Fruit fly (Drosophila melanogaster) whole organism, prepupa: ENCODE results near the gene Ir100a.

ENCODE experiments used
- Blimp-1 ChIP-seq: fragments of 200-800 bp; sonication (Bioruptor generic); optimal IDR thresholded peaks from 3 replicates; lab custom pipeline; 2017; ENCODE audit warnings: missing biosample characterization, missing genetic modification characterization, mild to moderate bottlenecking, moderate library complexity, missing genetic modification reagents
- CG10631 ChIP-seq: fragments of 200-800 bp; sonication (Bioruptor generic); optimal IDR thresholded peaks from 2 replicates; lab custom pipeline; 2016; ENCODE audit warnings: missing biosample characterization, missing genetic modification characterization
- CG10669 ChIP-seq: fragments of 200-800 bp; sonication (Bioruptor generic); optimal IDR thresholded peaks from 3 replicates; lab custom pipeline; 2018; ENCODE audit warnings: missing biosample characterization, mild to moderate bottlenecking, missing genetic modification characterization, moderate library complexity
- CG11294 ChIP-seq: fragments of 200-800 bp; sonication (Bioruptor generic); IDR thresholded peaks from 2 replicates; pipeline ENCODE4 v1.3.6; 2022; ENCODE audit warnings: missing biosample characterization, missing genetic modification characterization
- CG11762 ChIP-seq: fragments of 200-800 bp; sonication (Bioruptor generic); optimal IDR thresholded peaks from 3 replicates; lab custom pipeline; 2016; ENCODE audit warnings: missing biosample characterization, missing genetic modification characterization; ENCODE audit not compliant: insufficient read depth
- CG11902 ChIP-seq: fragments of 200-800 bp; sonication (Bioruptor generic); optimal IDR thresholded peaks from 3 replicates; lab custom pipeline; 2016; ENCODE audit warnings: missing biosample characterization, missing genetic modification characterization
- CG15336 ChIP-seq: fragments of 200-800 bp; sonication (Bioruptor generic); IDR thresholded peaks from 2 replicates; pipeline ENCODE4 v1.3.6; 2022; ENCODE audit warnings: missing biosample characterization, missing genetic modification characterization
- CG1621 ChIP-seq: fragments of 200-800 bp; sonication (Bioruptor generic); optimal IDR thresholded peaks from 3 replicates; lab custom pipeline; 2018; ENCODE audit warnings: missing biosample characterization, mild to moderate bottlenecking, missing genetic modification characterization
- CG16779 ChIP-seq: fragments of 200-800 bp; sonication (Bioruptor generic); optimal IDR thresholded peaks from 3 replicates; lab custom pipeline; 2017; ENCODE audit warnings: missing biosample characterization, mild to moderate bottlenecking, missing genetic modification characterization
- CG31627 ChIP-seq: fragments of 200-800 bp; sonication (Bioruptor generic); optimal IDR thresholded peaks from 3 replicates; lab custom pipeline; 2016; ENCODE audit warnings: missing biosample characterization, missing genetic modification characterization
- CG32006 ChIP-seq: fragments of 200-800 bp; sonication (Bioruptor generic); optimal IDR thresholded peaks from 3 replicates; lab custom pipeline; 2017; ENCODE audit warnings: missing biosample characterization, mild to moderate bottlenecking, missing genetic modification characterization
- CG34406 ChIP-seq: fragments of 200-800 bp; sonication (Bioruptor generic); optimal IDR thresholded peaks from 3 replicates; lab custom pipeline; 2016; ENCODE audit warnings: missing biosample characterization, missing genetic modification characterization
- CG3919 ChIP-seq: fragments of 200-800 bp; sonication (Bioruptor generic); optimal IDR thresholded peaks from 3 replicates; lab custom pipeline; 2016; ENCODE audit warnings: missing biosample characterization, missing genetic modification characterization
- CG4318 ChIP-seq: fragments of 200-800 bp; sonication (Bioruptor generic); optimal IDR thresholded peaks from 3 replicates; lab custom pipeline; 2017; ENCODE audit warnings: missing biosample characterization, mild to moderate bottlenecking, missing genetic modification characterization
- CG6163 ChIP-seq: fragments of 200-800 bp; sonication (Bioruptor generic); IDR thresholded peaks from 3 replicates; pipeline ENCODE4 v1.3.6; 2022; ENCODE audit warnings: missing biosample characterization, missing genetic modification characterization
- CG6276 ChIP-seq: fragments of 200-800 bp; sonication (Bioruptor generic); optimal IDR thresholded peaks from 2 replicates; lab custom pipeline; 2017; ENCODE audit warnings: missing biosample characterization, mild to moderate bottlenecking, missing genetic modification characterization
- CG6792 ChIP-seq: fragments of 200-800 bp; sonication (Bioruptor generic); optimal IDR thresholded peaks from 3 replicates; lab custom pipeline; 2016; ENCODE audit warnings: missing biosample characterization, missing genetic modification characterization
- CG6808 ChIP-seq: fragments of 200-800 bp; sonication (Bioruptor generic); optimal IDR thresholded peaks from 3 replicates; lab custom pipeline; 2017; ENCODE audit warnings: missing biosample characterization, missing genetic modification characterization, mild to moderate bottlenecking, moderate library complexity, missing genetic modification reagents
- CG6854 ChIP-seq: fragments of 200-800 bp; sonication (Bioruptor generic); optimal IDR thresholded peaks from 2 replicates; lab custom pipeline; 2017; ENCODE audit warnings: missing biosample characterization, mild to moderate bottlenecking, missing genetic modification characterization
- CG7368 ChIP-seq: fragments of 200-800 bp; sonication (Bioruptor generic); optimal IDR thresholded peaks from 3 replicates; lab custom pipeline; 2016; ENCODE audit warnings: missing biosample characterization, missing genetic modification characterization
- CG8119 ChIP-seq: fragments of 200-800 bp; sonication (Bioruptor generic); IDR thresholded peaks from 3 replicates; pipeline ENCODE4 v1.3.6; 2022; ENCODE audit warnings: missing biosample characterization, missing genetic modification characterization
- CG8319 ChIP-seq: fragments of 200-800 bp; sonication (Bioruptor generic); optimal IDR thresholded peaks from 3 replicates; lab custom pipeline; 2016; ENCODE audit warnings: missing biosample characterization, missing genetic modification characterization
- CG8632 ChIP-seq: fragments of 200-800 bp; sonication (Bioruptor generic); optimal IDR thresholded peaks from 3 replicates; lab custom pipeline; 2016; ENCODE audit warnings: missing biosample characterization, missing genetic modification characterization
- CG9139 ChIP-seq: fragments of 200-800 bp; sonication (Bioruptor generic); optimal IDR thresholded peaks from 3 replicates; lab custom pipeline; 2017; ENCODE audit warnings: missing biosample characterization, mild to moderate bottlenecking, missing genetic modification characterization
- Eip78C ChIP-seq: fragments of 200-800 bp; sonication (Bioruptor generic); peaks from one replicate; lab custom pipeline; 2016; ENCODE audit warnings: missing biosample characterization, missing genetic modification characterization
- Eip93F ChIP-seq: fragments of 200-800 bp; sonication (Bioruptor generic); optimal IDR thresholded peaks from 2 replicates; lab custom pipeline; 2016; ENCODE audit warnings: missing biosample characterization, mild to moderate bottlenecking, missing genetic modification characterization
- Ets21C ChIP-seq: fragments of 200-800 bp; sonication (Bioruptor generic); optimal IDR thresholded peaks from 3 replicates; lab custom pipeline; 2016; ENCODE audit warnings: missing biosample characterization, missing genetic modification characterization
- Ets96B ChIP-seq: fragments of 200-800 bp; optimal IDR thresholded peaks from 2 replicates; lab custom pipeline; 2019; ENCODE audit warnings: missing biosample characterization, mild to moderate bottlenecking, missing genetic modification characterization, moderate library complexity
- Gug ChIP-seq: fragments of 200-800 bp; sonication (Bioruptor generic); IDR thresholded peaks from 2 replicates; pipeline ENCODE4 v1.3.6; 2022; ENCODE audit warnings: missing biosample characterization, missing genetic modification characterization
- Hr38 ChIP-seq: sonication (Bioruptor generic); optimal IDR thresholded peaks from 2 replicates; lab custom pipeline; 2016; ENCODE audit warnings: missing biosample characterization, missing genetic modification characterization
- Hr39 ChIP-seq: fragments of 200-800 bp; sonication (Bioruptor generic); optimal IDR thresholded peaks from 2 replicates; lab custom pipeline; 2016; ENCODE audit warnings: missing biosample characterization, missing genetic modification characterization
- Lpt ChIP-seq: fragments of 200-800 bp; sonication (Bioruptor generic); optimal IDR thresholded peaks from 3 replicates; lab custom pipeline; 2016; ENCODE audit warnings: missing biosample characterization, missing genetic modification characterization
- Met ChIP-seq: fragments of 200-800 bp; sonication (Bioruptor generic); optimal IDR thresholded peaks from 3 replicates; lab custom pipeline; 2016; ENCODE audit warnings: missing biosample characterization, missing genetic modification characterization
- Sox102F ChIP-seq: fragments of 200-800 bp; sonication (Bioruptor generic); optimal IDR thresholded peaks from 2 replicates; lab custom pipeline; 2016; ENCODE audit warnings: missing biosample characterization, mild to moderate bottlenecking, missing genetic modification characterization
- Sox15 ChIP-seq: fragments of 200-800 bp; sonication (Bioruptor generic); optimal IDR thresholded peaks from 3 replicates; lab custom pipeline; 2016; ENCODE audit warnings: missing biosample characterization, missing genetic modification characterization
- achi ChIP-seq: fragments of 200-800 bp; sonication (Bioruptor generic); optimal IDR thresholded peaks from 3 replicates; lab custom pipeline; 2016; ENCODE audit warnings: missing biosample characterization, missing genetic modification characterization
- acj6 ChIP-seq: fragments of 200-800 bp; sonication (Bioruptor generic); optimal IDR thresholded peaks from 3 replicates; lab custom pipeline; 2016; ENCODE audit warnings: missing biosample characterization, missing genetic modification characterization
- cyc ChIP-seq: fragments of 200-800 bp; sonication (Bioruptor generic); optimal IDR thresholded peaks from 3 replicates; lab custom pipeline; 2016; ENCODE audit warnings: missing biosample characterization, missing genetic modification characterization
- dac ChIP-seq: fragments of 200-800 bp; sonication (Bioruptor generic); optimal IDR thresholded peaks from 2 replicates; lab custom pipeline; 2017; ENCODE audit warnings: missing biosample characterization, mild to moderate bottlenecking, missing genetic modification characterization
- dsx ChIP-seq: fragments of 200-800 bp; optimal IDR thresholded peaks from 3 replicates; lab custom pipeline; 2019; ENCODE audit warnings: missing biosample characterization, mild to moderate bottlenecking, missing genetic modification characterization, moderate library complexity; ENCODE audit not compliant: poor library complexity, severe bottlenecking
- eg ChIP-seq: fragments of 200-800 bp; sonication (Bioruptor generic); IDR thresholded peaks from 3 replicates; pipeline ENCODE4 v1.3.6; 2022; ENCODE audit warnings: missing biosample characterization, missing genetic modification characterization
- esn ChIP-seq: fragments of 200-800 bp; sonication (Bioruptor generic); optimal IDR thresholded peaks from 2 replicates; lab custom pipeline; 2016; ENCODE audit warnings: missing biosample characterization, mild to moderate bottlenecking, missing genetic modification characterization, moderate library complexity
- fd59A ChIP-seq: fragments of 200-800 bp; sonication (Bioruptor generic); optimal IDR thresholded peaks from 2 replicates; lab custom pipeline; 2017; ENCODE audit warnings: missing biosample characterization, mild to moderate bottlenecking, missing genetic modification characterization, missing genetic modification reagents
- fd85E ChIP-seq: fragments of 200-800 bp; sonication (Bioruptor generic); optimal IDR thresholded peaks from 3 replicates; lab custom pipeline; 2016; ENCODE audit warnings: missing biosample characterization, missing genetic modification characterization
- net ChIP-seq: fragments of 200-800 bp; sonication (Bioruptor generic); optimal IDR thresholded peaks from 3 replicates; lab custom pipeline; 2016; ENCODE audit warnings: missing biosample characterization, missing genetic modification characterization
- pdm3 ChIP-seq: fragments of 200-800 bp; sonication (Bioruptor generic); optimal IDR thresholded peaks from 3 replicates; lab custom pipeline; 2016; ENCODE audit warnings: missing biosample characterization, missing genetic modification characterization
- spab ChIP-seq: fragments of 200-800 bp; sonication (Bioruptor generic); optimal IDR thresholded peaks from 2 replicates; lab custom pipeline; 2017; ENCODE audit warnings: missing biosample characterization, mild to moderate bottlenecking, missing genetic modification characterization, missing genetic modification reagents
- ss ChIP-seq, 2 experiments: fragments of 200-800 bp; sonication (Bioruptor generic); optimal IDR thresholded peaks; 2 replicates in 1 of 2; 3 replicates in 1 of 2; lab custom pipeline; 2017 to 2018; ENCODE audit warnings: mild to moderate bottlenecking in 2 of 2, missing biosample characterization in 2 of 2, missing genetic modification characterization in 2 of 2, moderate library complexity in 1 of 2
- svp ChIP-seq: fragments of 200-800 bp; sonication (Bioruptor generic); peaks from one replicate; lab custom pipeline; 2016; ENCODE audit warnings: missing biosample characterization, missing genetic modification characterization
- topi ChIP-seq: fragments of 200-800 bp; sonication (Bioruptor generic); optimal IDR thresholded peaks from 3 replicates; lab custom pipeline; 2016; ENCODE audit warnings: missing biosample characterization, missing genetic modification characterization
- vri ChIP-seq: fragments of 200-800 bp; sonication (Bioruptor generic); optimal IDR thresholded peaks from 3 replicates; lab custom pipeline; 2016; ENCODE audit warnings: missing biosample characterization, mild to moderate bottlenecking, missing genetic modification characterization

The Ir100a gene

DNA sequence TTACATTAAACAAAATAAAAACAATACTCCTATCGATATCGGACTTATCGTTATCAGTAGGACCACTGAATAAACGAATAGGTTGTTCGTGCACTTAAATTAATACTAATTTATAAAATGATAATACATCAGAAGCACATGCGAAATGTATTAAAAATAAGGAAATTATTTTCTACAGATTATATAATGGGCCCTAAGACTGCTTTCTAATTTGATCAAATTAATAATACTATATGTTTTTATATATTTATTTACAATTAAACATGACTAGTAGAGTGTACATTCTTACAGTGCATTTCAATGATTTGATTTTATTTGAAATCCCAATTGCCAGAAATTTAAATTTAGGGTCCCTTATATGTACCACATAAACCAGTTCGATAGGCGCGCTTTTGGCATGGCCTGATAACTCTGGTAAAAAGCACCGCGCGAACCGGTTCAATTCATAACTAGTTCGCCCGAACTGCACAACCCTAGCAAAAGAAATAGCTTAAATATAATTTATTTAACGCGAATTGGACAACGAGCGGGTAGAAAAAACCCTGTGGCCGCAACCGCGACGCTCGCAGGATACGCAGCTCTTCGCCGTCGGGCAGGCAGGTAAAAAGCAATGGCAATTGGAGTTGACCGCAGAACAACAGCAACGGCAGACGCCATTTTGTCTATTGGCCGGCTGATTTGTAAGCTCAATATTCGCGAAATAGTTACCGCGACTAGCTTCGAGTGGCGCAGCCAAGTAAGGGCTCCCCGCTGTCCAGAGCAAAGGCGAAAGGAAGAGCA is 24.0 kb upstream of the Ir100a start, which contains the start of the genes CG2126 and faf:
CG2126 (minus strand) TSS at position 70 of the 780 bp plus-strand sequence.
faf (plus strand) TSS at position 438 of the 780 bp plus-strand sequence.
- TF ChIP-seq acj6 (GFP tag; lab: Kevin White, UChicago) = peak; percentile 68
- TF ChIP-seq Met (GFP tag; lab: Kevin White, UChicago) = no peak
- TF ChIP-seq CG10631 (GFP tag; lab: Kevin White, UChicago) = no peak
- no peak for TF ChIP-seq cyc (GFP tag; lab: Kevin White, UChicago)
- TF ChIP-seq pdm3 (GFP tag; lab: Kevin White, UChicago) = no peak
- TF ChIP-seq topi (GFP tag; lab: Kevin White, UChicago) = no peak
- no peak for TF ChIP-seq CG32006 (GFP tag; lab: Kevin White, UChicago)
- peak; percentile 34; the same call in 1 of the 2 replicates for TF ChIP-seq CG11294
- peak; percentile 39 for TF ChIP-seq Eip93F (GFP tag; lab: Kevin White, UChicago)
- no peak for TF ChIP-seq Hr38 (GFP tag; lab: Kevin White, UChicago)
- peak; percentile 5 for TF ChIP-seq vri (GFP tag; lab: Kevin White, UChicago)
- TF ChIP-seq CG3919 (GFP tag; lab: Kevin White, UChicago) = no peak
- TF ChIP-seq eg (GFP tag; lab: Robert Waterston, UW) = peak; percentile 75
- TF ChIP-seq Gug (GFP tag; lab: Robert Waterston, UW) = peak; percentile 63
- TF ChIP-seq CG16779 (tag; lab: Kevin White, UChicago) = no peak
- peak; percentile 64; the same call in 2 of the 3 replicates for TF ChIP-seq CG6163
- TF ChIP-seq CG8319 (GFP tag; lab: Kevin White, UChicago) = no peak
- no peak for TF ChIP-seq CG10669 (GFP tag; lab: Kevin White, UChicago)
- TF ChIP-seq Sox102F = no peak
- TF ChIP-seq CG8119 = peak; percentile 72; the same call in 1 of the 3 replicates
- peak; percentile 70 for TF ChIP-seq CG8632 (GFP tag; lab: Kevin White, UChicago)
- no peak for TF ChIP-seq dac (GFP tag; lab: Kevin White, UChicago)
- TF ChIP-seq Hr39 (GFP tag; lab: Kevin White, UChicago) = no peak
- peak; percentile 68 for TF ChIP-seq esn (GFP tag; lab: Kevin White, UChicago)
- no peak for TF ChIP-seq Ets21C
- TF ChIP-seq CG4318 (GFP tag; lab: Kevin White, UChicago) = no peak
- peak; percentile 55 for TF ChIP-seq Sox15 (GFP tag; lab: Kevin White, UChicago)
- TF ChIP-seq fd59A = no peak
- TF ChIP-seq svp = no peak
- no peak for TF ChIP-seq CG1621 (tag; lab: Kevin White, UChicago)
- no peak for TF ChIP-seq CG7368
- no peak for TF ChIP-seq CG11902
- TF ChIP-seq ss (GFP tag; optimal IDR thresholded peaks at IDR 0.05; lab: Kevin White, UChicago) = no peak
- TF ChIP-seq CG15336 (GFP tag; lab: Robert Waterston, UW) = peak; percentile 58
- TF ChIP-seq achi (GFP tag; lab: Kevin White, UChicago) = no peak
- TF ChIP-seq fd85E (GFP tag; lab: Kevin White, UChicago) = no peak
- TF ChIP-seq CG34406 (GFP tag; lab: Kevin White, UChicago) = peak; percentile 56
- TF ChIP-seq CG11762 (GFP tag; lab: Kevin White, UChicago) = peak; percentile 39
- TF ChIP-seq Lpt = peak; percentile 42
- no peak for TF ChIP-seq spab (GFP tag; lab: Kevin White, UChicago)
- TF ChIP-seq CG31627 (GFP tag; lab: Kevin White, UChicago) = no peak
- no peak for TF ChIP-seq CG9139 (GFP tag; lab: Kevin White, UChicago)
- no peak for TF ChIP-seq Eip78C (GFP tag; lab: Kevin White, UChicago)
- no peak for TF ChIP-seq CG6854 (GFP tag; lab: Kevin White, UChicago)
- TF ChIP-seq net = peak; percentile 64
- TF ChIP-seq CG6792 (GFP tag; lab: Kevin White, UChicago) = peak; percentile 53
- TF ChIP-seq Blimp-1 (GFP tag; lab: Kevin White, UChicago) = peak; percentile 42
- no peak for TF ChIP-seq CG6276 (GFP tag; lab: Kevin White, UChicago)
- peak; percentile 66 for TF ChIP-seq Ets96B (tag; lab: Kevin White, UChicago)
- TF ChIP-seq dsx (GFP tag; lab: Kevin White, UChicago) = no peak
- no peak for TF ChIP-seq CG6808 (GFP tag; lab: Kevin White, UChicago)
